Worm (Caenorhabditis elegans) whole organism, L4/young adult: Measurements from ENCODE around the gene B0361.11.

ENCODE experiments used
- W03F9.2 ChIP-seq: fragments of 150-350 bp; optimal IDR thresholded peaks from 2 replicates; lab custom pipeline; 2014; ENCODE audit warnings: missing biosample characterization, missing genetic modification characterization
- dao-5 ChIP-seq: sonication (generic microtip); optimal IDR thresholded peaks from 2 replicates; lab custom pipeline; 2016; ENCODE audit warnings: missing genotype, missing genetic modification characterization, moderate library complexity, missing compliant biosample characterization
- him-1 ChIP-seq: sonication (generic microtip); optimal IDR thresholded peaks from 2 replicates; lab custom pipeline; 2016; ENCODE audit warnings: missing genotype, missing genetic modification reagents, missing genetic modification characterization, missing compliant biosample characterization

The B0361.11 gene

DNA sequence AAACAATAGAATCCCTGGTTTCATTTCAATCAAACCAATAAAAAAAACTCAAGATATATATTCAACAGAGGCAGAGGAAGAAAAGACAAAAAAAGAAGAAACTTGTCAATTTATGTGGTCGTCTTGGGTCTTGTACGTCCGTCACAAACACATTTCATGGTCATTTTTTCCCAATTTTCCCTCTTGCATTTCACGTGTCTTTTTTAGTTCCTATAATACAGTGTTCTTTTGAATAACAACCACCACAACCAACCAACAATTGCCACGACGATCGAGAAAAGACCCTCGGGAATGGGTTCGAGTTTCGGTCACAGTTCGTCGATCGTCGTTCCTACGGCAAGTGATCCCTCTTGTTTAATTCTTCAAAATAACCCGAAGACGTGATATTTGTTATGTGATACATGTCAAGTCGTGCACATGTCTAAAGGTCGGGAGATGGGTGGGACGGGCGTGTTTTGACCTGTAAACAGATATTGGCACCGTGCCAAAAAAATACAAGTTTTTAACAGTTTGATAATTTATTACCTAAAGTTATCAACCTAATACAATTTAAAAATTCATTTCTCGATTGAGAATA is 18.8 kb downstream of the B0361.11 start:
- no peak for TF ChIP-seq W03F9.2
- no peak for TF ChIP-seq him-1 (tag; lab: Kevin White, UChicago)
- no peak for TF ChIP-seq dao-5 (tag; lab: Kevin White, UChicago)

DNA sequence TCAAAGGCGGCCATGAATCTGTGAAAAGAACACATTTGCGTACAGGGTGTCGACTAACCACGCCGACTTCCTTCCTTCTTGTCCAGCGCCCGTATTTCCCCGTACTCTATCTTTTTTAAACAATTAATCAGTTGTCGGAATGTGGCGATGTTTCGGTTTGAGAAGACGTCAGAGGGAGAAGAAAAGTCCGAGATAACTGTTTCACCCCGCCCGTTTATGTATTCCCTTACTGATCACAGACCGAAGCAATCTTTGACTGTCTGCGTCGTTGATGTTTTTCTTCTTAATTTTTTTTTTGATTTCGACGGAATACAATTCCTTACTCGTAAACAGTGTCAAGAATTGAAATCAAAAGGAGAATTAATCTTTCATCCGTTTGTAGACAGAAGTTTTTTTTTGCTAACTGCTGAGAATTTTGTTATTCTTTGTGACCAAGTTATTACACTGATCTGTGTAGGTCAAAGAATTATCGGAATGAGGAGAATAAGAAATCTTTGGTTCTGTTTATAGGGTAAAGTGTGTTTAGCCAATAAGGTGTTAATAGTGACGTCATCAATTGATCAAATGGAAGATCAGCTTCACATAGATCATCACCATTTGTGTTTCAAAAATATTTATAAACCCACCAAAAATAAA is 19.8 kb downstream of the B0361.11 start:
- no peak for TF ChIP-seq W03F9.2
- TF ChIP-seq dao-5 (tag; lab: Kevin White, UChicago), result no peak
- no peak for TF ChIP-seq him-1 (tag; lab: Kevin White, UChicago)

DNA sequence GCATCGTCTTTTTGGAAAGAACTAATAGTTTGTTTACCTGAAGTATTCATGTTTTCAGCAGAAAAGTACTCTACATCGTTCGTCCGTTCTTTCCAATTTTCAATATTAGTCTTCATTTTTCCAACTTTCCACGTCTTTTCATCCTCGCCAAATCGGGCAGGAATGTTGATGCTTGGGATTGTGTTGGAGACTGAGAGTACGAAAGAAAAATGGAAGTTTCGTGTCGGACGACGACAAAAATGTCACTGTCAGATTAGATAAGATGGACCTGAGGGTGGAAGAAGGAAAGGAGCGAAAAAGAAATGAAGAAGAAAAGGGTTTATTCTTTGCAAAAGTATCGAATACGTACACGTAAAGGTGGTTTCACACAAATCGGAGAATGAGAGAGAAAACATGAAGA is 20.6 kb downstream of the B0361.11 start:
- TF ChIP-seq dao-5 (tag; lab: Kevin White, UChicago), result no peak
- no peak for TF ChIP-seq him-1 (tag; lab: Kevin White, UChicago)
- TF ChIP-seq W03F9.2, result no peak

DNA sequence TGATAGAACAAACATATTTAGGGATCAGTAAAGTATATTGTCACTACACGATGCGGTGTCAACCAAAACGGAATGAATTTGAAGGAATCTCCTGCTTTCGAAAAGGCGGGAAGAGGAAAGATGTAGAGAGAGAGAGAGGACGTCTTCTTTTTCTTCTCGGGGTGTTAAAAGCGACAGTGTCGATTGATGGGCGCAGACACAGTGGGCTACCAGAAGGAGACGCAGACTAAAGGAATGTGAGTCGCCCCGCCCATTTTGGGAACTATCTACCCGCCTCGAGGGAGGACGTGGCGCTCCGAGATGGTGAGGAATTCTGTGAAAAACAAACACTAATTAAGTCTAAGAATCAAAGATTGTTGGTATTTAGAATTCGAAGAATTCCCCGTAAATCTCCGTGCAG is 22.1 kb downstream of the B0361.11 start, which contains the start of the genes B0361.14 and B0361.9:
B0361.14 (minus strand) TSS at position 66 of the 400 bp plus-strand sequence.
B0361.9 (minus strand) TSS at position 166 of the 400 bp plus-strand sequence.
- TF ChIP-seq dao-5 (tag; lab: Kevin White, UChicago) (no peak), W03F9.2 (no peak), him-1 (tag; lab: Kevin White, UChicago) (no peak)

DNA sequence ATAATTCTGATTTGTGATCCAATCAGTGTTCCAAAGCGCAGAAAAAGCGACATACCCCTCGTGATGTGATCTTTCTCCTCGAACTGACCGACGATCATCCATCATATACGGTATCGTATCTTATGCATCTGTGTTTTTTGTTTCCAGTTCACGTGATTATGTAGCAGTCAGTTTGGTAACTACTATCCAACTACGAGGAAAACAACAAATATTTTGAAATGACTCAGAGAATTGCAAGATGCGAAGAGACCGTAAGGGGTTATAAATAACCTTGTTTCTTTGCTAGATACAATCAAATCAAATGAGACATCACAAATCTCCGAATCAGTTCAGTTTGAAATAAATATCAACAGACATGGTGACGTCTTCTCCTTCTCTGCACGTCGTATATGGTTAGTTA is 22.8 kb downstream of the B0361.11 start:
- TF ChIP-seq dao-5 (tag; lab: Kevin White, UChicago) (no peak), W03F9.2 (no peak), him-1 (tag; lab: Kevin White, UChicago) (no peak)

DNA sequence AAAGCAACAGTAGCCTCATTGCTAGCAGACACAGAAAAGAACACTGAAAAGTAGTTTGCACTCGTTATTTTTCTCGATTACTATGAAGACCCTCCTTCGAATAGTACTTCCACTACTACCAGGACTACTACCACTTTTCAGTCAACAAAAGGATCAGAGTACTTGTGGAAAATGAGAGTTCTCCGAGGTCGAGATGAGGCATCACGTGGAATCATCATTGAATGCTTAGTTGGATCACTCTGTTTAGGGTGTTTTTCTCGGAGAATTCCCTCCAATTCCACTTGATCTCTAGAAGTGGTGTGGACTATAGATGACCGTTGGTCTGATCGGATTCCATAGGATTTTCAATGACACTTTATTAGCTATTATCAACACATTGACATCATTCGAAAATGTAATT is 23.4 kb downstream of the B0361.11 start:
- TF ChIP-seq him-1 (tag; lab: Kevin White, UChicago) (no peak), W03F9.2 (no peak), dao-5 (tag; lab: Kevin White, UChicago) (no peak)

DNA sequence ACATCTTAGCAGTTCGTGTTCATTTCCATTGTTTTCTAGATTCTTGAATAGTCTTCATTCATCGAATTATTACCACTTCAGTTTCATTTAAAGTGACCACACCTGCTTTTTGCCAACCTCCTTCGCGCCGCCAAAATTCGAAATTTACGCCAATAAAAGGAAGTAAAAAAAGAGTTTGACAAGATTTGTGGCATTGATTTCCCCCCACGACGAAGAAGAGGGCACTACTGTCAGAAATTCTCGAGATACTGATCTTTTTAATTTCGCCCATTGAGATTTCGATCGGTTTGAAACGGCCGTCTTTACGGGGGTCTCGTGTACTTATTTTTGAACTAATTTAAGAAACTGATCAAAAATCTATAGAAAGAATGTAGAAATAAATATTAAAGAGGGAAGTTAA is 24.3 kb downstream of the B0361.11 start:
- no peak for TF ChIP-seq dao-5 (tag; lab: Kevin White, UChicago)
- no peak for TF ChIP-seq W03F9.2
- TF ChIP-seq him-1 (tag; lab: Kevin White, UChicago), result no peak

DNA sequence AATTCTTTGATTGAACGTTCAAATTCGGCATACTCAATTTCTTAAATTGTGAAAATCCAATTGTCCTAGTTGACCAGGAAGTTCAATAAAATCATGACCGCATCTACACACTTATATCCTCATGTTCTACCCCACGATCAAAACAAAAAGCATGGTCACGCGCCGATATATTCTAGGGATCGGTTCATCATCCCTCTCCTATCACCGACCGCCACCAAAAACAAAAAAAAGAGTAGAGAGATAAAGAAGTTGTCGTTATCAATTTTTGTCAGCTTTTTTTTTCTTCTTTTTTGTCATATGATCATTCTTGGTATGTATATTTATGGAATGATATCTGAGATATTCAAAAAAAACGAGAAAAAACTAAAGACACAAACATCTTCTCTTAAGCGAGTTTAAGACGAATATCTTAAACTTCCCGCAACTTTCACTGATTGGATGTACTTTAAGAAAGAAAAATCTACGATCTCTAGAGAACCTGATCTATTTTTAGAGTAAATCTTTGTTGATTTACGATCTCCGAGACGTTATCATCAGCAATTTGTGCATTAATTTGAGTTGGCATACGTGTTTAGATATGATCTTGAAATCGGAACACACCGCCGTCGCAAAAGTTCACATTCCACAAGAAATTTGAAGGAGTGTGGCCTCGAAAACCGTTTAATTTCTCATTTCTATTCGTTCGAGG is 27.7 kb downstream of the B0361.11 start:
- no peak for TF ChIP-seq dao-5 (tag; lab: Kevin White, UChicago)
- TF ChIP-seq W03F9.2, result no peak
- no peak for TF ChIP-seq him-1 (tag; lab: Kevin White, UChicago)

DNA sequence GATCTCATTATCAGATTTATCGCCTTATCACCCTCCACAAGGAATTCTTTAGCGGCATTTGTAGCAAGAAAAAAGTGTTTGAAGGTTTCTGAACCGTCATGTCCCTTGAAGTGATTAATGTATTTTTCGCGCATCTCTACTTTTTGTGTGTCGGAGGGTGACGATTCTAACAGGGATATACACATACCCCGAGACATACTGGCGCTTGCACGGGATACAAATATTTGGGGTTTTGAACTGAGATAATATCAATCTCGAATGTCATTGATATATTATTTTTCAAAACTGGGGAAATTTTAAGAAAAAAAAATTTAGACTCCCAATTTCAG is 28.2 kb downstream of the B0361.11 start:
- no peak for TF ChIP-seq W03F9.2

DNA sequence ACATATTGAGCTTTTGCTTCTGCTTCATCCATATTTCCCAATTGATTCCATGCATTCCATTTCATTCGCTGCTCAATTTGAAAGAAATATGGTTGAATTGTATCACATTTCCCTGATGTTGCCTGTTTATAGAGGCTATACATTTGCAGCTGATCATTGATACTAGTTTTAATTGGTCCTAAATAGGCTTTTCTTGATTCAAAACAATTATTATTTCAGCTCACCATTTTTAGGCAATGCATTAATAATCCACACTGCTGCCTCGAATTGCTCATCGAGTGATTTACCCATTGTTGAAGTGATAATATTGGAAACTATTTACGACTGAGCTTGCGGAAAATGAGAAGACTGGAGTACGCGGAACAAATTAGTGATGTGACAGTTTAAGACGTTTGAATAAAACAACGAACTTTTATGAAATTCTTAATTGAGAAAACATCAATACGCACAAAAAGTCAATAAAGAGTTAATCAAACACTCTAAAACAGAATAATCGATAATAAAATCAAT is 31.3 kb downstream of the B0361.11 start, which contains the start of gene acbp-4:
acbp-4 (minus strand) TSS at position 510 of the 510 bp plus-strand sequence.
- TF ChIP-seq him-1 (tag; lab: Kevin White, UChicago) (no peak), dao-5 (tag; lab: Kevin White, UChicago) (no peak), W03F9.2 (no peak)

DNA sequence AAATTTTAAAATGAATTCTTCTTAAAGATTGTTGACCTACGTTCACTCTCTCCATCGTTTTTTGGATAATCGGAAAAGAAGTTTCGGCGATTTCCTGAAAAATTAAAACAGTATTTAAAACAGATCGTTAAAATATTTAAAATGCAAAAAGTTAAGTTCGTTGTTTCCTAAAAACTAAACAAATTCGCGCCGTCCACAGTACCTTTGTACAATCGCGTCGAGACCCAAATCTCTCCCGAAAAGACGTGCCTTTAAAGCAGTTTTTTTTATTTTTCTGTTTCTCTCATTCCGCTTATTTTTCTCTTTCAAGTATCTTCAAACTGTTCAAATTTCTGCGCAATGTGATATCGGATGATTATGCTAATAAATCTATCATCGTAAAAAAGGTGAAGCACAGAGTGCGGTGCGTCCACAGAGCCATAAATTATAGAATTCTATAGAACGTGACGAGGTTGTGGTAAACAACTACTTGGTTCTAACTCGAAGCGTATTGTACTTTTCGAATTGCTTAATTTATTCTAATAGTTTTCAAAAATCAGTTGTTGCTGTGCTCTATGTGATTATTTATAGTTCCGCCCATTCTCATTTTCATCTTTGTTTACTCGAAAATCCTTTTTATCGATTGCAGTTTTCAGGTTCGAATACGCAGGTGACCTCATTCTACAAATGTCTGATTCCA is 33.4 kb downstream of the B0361.11 start, which contains the start of the genes F56C9.6 and F56C9.3:
F56C9.6 (minus strand) TSS at position 112 of the 679 bp plus-strand sequence.
F56C9.3 (plus strand) TSS at position 629 of the 679 bp plus-strand sequence.
- TF ChIP-seq him-1 (tag; lab: Kevin White, UChicago) (no peak), W03F9.2 (no peak), dao-5 (tag; lab: Kevin White, UChicago) (no peak)

DNA sequence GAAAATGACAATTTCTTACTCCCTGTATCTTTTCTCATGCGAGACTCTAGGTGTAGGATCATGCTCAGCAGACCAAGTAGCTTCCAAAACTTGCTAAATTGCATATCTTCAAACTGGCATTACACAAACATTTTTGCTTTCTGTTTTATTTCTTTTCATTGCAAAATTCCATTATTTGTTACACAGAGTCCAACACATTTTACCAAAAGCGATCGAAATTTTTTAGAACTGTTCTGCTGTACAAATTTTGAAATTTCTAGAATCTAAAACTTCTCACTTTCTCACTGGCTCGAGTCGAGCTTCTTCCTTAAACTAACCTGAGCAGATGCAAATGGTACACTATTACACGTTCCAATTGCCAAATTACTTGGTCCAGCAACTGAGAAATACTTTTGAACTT is 37.1 kb downstream of the B0361.11 start:
- TF ChIP-seq him-1 (tag; lab: Kevin White, UChicago), result no peak

DNA sequence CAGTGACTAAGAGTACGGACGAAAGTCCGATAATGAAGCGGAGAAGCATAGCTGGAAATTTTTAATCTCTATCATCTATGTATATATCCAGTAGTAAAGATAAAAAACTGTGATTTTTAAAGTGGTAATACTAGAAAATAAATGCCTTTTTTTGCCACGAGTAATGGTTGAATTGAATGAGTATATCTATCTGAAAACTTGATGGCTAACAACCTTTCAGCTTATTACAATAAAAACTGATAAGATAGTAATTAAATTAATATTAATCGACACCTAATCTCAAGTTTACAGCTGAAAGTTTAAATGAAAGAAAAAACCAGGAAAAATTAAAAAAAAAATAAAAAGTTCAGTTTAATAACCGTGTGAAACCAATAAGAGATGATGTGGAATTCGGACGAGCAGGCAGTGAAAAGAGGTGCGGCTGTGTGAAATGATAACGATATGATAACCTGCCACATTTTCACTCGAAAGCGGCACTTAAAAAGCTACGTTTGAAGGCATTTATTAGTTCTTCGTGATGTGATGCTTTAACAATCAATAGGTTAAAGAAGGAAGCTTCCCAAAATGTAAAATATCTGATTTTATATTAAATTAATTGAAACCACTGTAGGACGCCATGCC is 37.6 kb downstream of the B0361.11 start, which contains the start of gene nspg-6:
nspg-6 (minus strand) TSS at position 51 of the 621 bp plus-strand sequence.
- TF ChIP-seq him-1 (tag; lab: Kevin White, UChicago) (no peak), dao-5 (tag; lab: Kevin White, UChicago) (no peak), W03F9.2 (no peak)
